Worm (Caenorhabditis elegans) whole organism, mixed stage, embryonic: ENCODE data around the gene msp-142.

ENCODE experiments used
- ceh-39 ChIP-seq: fragments of 150-350 bp; optimal IDR thresholded peaks from 2 replicates; lab custom pipeline; 2014; ENCODE audit warnings: missing biosample characterization, missing genetic modification characterization
- ces-1 ChIP-seq: fragments of 150-350 bp; optimal IDR thresholded peaks from 2 replicates; lab custom pipeline; 2014; ENCODE audit warnings: missing biosample characterization, missing genetic modification reagents, missing genetic modification characterization
- lsy-2 ChIP-seq: fragments of 150-350 bp; optimal IDR thresholded peaks from 2 replicates; lab custom pipeline; 2014; ENCODE audit warnings: missing biosample characterization, missing genetic modification characterization
- mab-5 ChIP-seq: fragments of 150-350 bp; optimal IDR thresholded peaks from 2 replicates; lab custom pipeline; 2014; ENCODE audit warnings: missing biosample characterization, missing genetic modification characterization
- mep-1 ChIP-seq: fragments of 150-350 bp; optimal IDR thresholded peaks from 2 replicates; lab custom pipeline; 2017; ENCODE audit warnings: missing biosample characterization, missing genetic modification reagents, missing genetic modification characterization, inconsistent platforms
- nhr-12 ChIP-seq: fragments of 150-350 bp; optimal IDR thresholded peaks from 2 replicates; lab custom pipeline; 2014; ENCODE audit warnings: missing biosample characterization, missing genetic modification characterization
- nhr-237 ChIP-seq: fragments of 150-350 bp; optimal IDR thresholded peaks from 2 replicates; lab custom pipeline; 2014; ENCODE audit warnings: missing biosample characterization, missing genetic modification characterization
- pha-4 ChIP-seq: fragments of 150-350 bp; optimal IDR thresholded peaks from 2 replicates; lab custom pipeline; 2018; ENCODE audit warnings: missing biosample characterization, missing genetic modification reagents, missing genetic modification characterization
- snpc-4 ChIP-seq: fragments of 150-350 bp; optimal IDR thresholded peaks from 2 replicates; lab custom pipeline; 2014; ENCODE audit warnings: missing biosample characterization, missing genetic modification characterization
- unc-120 ChIP-seq: sonication (generic microtip); optimal IDR thresholded peaks from 2 replicates; lab custom pipeline; 2017; ENCODE audit warnings: missing genetic modification characterization, missing compliant biosample characterization; ENCODE audit not compliant: poor library complexity, severe bottlenecking
- unc-62 ChIP-seq: fragments of 150-350 bp; optimal IDR thresholded peaks from 2 replicates; lab custom pipeline; 2014; ENCODE audit warnings: missing biosample characterization, missing genetic modification reagents, missing genetic modification characterization
- ztf-11 ChIP-seq: fragments of 150-350 bp; optimal IDR thresholded peaks from 2 replicates; lab custom pipeline; 2014; ENCODE audit warnings: missing biosample characterization, missing genetic modification characterization

ce11 chrII:5799553-5799952 is 1.8 kb downstream of the msp-142 start, which contains the start of gene K05F1.8:
- TF ChIP-seq unc-62 (GFP tag; lab: Kevin White, UChicago): no peak
- no peak for TF ChIP-seq ztf-11 (tag; lab: Kevin White, UChicago)
- no peak for TF ChIP-seq lsy-2
- no peak for TF ChIP-seq ceh-39
- TF ChIP-seq mab-5 (tag; lab: Kevin White, UChicago): no peak
- no peak for TF ChIP-seq pha-4
- TF ChIP-seq mep-1: no peak
- TF ChIP-seq ces-1 (GFP tag; lab: Kevin White, UChicago): no peak
- TF ChIP-seq nhr-237 (tag; lab: Kevin White, UChicago): no peak
- TF ChIP-seq nhr-12 (tag; lab: Kevin White, UChicago): no peak
- no peak for TF ChIP-seq unc-120
- TF ChIP-seq snpc-4 (tag; lab: Kevin White, UChicago): no peak
